Fruit fly (Drosophila melanogaster) whole organism, adult: ENCODE results near the gene edin.

Source experiments
- CG12768 ChIP-seq: fragments of 200-800 bp; sonication (Bioruptor generic); optimal IDR thresholded peaks from 2 replicates; lab custom pipeline; 2017; ENCODE audit warnings: missing biosample characterization, missing genetic modification characterization, mild to moderate bottlenecking, moderate library complexity, missing genetic modification reagents
- CG1620 ChIP-seq: fragments of 200-800 bp; sonication (Bioruptor generic); optimal IDR thresholded peaks from 2 replicates; lab custom pipeline; 2016; ENCODE audit warnings: missing biosample characterization, missing genetic modification characterization
- Clk ChIP-seq: fragments of 200-800 bp; sonication (Bioruptor generic); optimal IDR thresholded peaks from 2 replicates; lab custom pipeline; 2017; ENCODE audit warnings: missing biosample characterization, missing genetic modification characterization
- cic ChIP-seq: fragments of 200-800 bp; sonication (Bioruptor generic); optimal IDR thresholded peaks from 2 replicates; lab custom pipeline; 2017; ENCODE audit warnings: missing biosample characterization, mild to moderate bottlenecking, missing genetic modification characterization, moderate library complexity

dm6 chr3L:17496871-17497492 is 2.3 kb downstream of the edin start:
- no peak for TF ChIP-seq CG12768 (GFP tag; lab: Kevin White, UChicago)
- no peak for TF ChIP-seq CG1620 (GFP tag; lab: Kevin White, UChicago)
- no peak for TF ChIP-seq cic (GFP tag; lab: Kevin White, UChicago)
- TF ChIP-seq Clk (GFP tag; lab: Kevin White, UChicago): no peak
